Fruit fly (Drosophila melanogaster): Measurements from ENCODE around the gene kar.

DNA sequence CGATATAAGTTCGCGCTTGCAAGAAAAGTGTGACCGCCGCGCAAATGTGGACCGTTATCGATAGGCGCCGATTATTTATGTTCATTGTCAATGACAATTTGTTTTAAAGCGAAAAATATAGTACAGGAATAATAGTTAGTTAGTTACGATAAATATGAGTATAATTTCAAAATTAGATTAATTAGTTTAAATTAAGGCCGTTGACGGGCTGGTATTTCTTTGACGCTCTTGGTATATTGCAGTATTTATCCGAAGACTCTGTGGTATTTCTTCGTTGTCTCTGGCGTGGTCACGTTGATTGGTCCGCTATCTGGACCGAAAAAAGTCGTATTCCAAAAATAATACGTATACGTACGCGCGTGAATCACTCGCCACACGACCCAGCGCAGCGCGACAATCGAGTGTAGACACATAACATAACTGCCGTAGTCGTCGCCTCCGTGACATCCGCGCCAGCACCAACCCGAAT lies 8.4 kb upstream of the kar start:
- TF ChIP-seq esn (GFP tag; optimal IDR thresholded peaks at IDR 0.05) (peak; percentile 17), CG16779 (tag; optimal IDR thresholded peaks at IDR 0.05) (no peak), eg (GFP tag; IDR thresholded peaks at IDR 0.05) (no peak), CG6792 (GFP tag; optimal IDR thresholded peaks at IDR 0.05) (no peak), fd59A (GFP tag; optimal IDR thresholded peaks at IDR 0.05) (no peak), CG6163 (GFP tag; IDR thresholded peaks at IDR 0.05) (no peak), Sox102F (GFP tag; optimal IDR thresholded peaks at IDR 0.05) (no peak), CG9139 (GFP tag; optimal IDR thresholded peaks at IDR 0.05) (no peak), CG4318 (GFP tag; optimal IDR thresholded peaks at IDR 0.05) (no peak)
